Fruit fly (Drosophila melanogaster): ENCODE measurements around the gene Tmem43.

dm6 chr3L:7889976-7890375 lies 24.9 kb downstream of the Tmem43 start:
- TF ChIP-seq CTCF (optimal IDR thresholded peaks at IDR 0.05) (no peak), CG8478 (optimal IDR thresholded peaks at IDR 0.05) (no peak)

Measured in S2 (cell line).